Worm (Caenorhabditis elegans) whole organism, L1 larva: ENCODE results near the gene F20B6.5.
"Not testable (repeated sequence)": the region's sequence is repeated elsewhere in the genome, so short reads cannot be mapped to it uniquely, and the experiment has no call there.

Source experiments
- aha-1 ChIP-seq: fragments of 150-350 bp; optimal IDR thresholded peaks from 2 replicates; lab custom pipeline; 2014; ENCODE audit warnings: missing biosample characterization, missing genetic modification characterization
- dpl-1 ChIP-seq, 3 experiments: fragments of 150-350 bp in 2 of 3; sonication (generic microtip) in 1 of 3; optimal IDR thresholded peaks; 2 replicates each; lab custom pipeline; 2014 to 2017; ENCODE audit warnings: missing biosample characterization in 3 of 3, missing genetic modification characterization in 3 of 3, missing genetic modification reagents in 3 of 3
- efl-1 ChIP-seq, 4 experiments: fragments of 150-350 bp; optimal IDR thresholded peaks in 3 of 4; peaks in 1 of 4; 1 replicate in 1 of 4; 2 replicates in 3 of 4; lab custom pipeline; 2014; ENCODE audit warnings: missing biosample characterization in 2 of 4, missing genetic modification characterization in 2 of 4, missing genetic modification reagents in 2 of 4
- hlh-4 ChIP-seq: sonication (generic microtip); optimal IDR thresholded peaks from 2 replicates; lab custom pipeline; 2016; ENCODE audit warnings: mild to moderate bottlenecking, missing genetic modification characterization, missing compliant biosample characterization
- jun-1 ChIP-seq: fragments of 150-350 bp; optimal IDR thresholded peaks from 2 replicates; lab custom pipeline; 2014; ENCODE audit warnings: missing biosample characterization, missing genetic modification reagents, missing genetic modification characterization
- nhr-11 ChIP-seq: fragments of 150-350 bp; optimal IDR thresholded peaks from 2 replicates; lab custom pipeline; 2014; ENCODE audit warnings: missing biosample characterization, missing genetic modification characterization
- nhr-19 ChIP-seq: fragments of 200-800 bp; sonication (Bioruptor generic); conservative IDR thresholded peaks from 2 replicates; pipeline ENCODE4 v1.3.6; 2022; ENCODE audit warnings: missing genetic modification characterization, missing compliant biosample characterization
- nhr-237 ChIP-seq: fragments of 150-350 bp; optimal IDR thresholded peaks from 2 replicates; lab custom pipeline; 2014; ENCODE audit warnings: missing biosample characterization, missing genetic modification characterization
- pag-3 ChIP-seq: sonication (generic microtip); optimal IDR thresholded peaks from 2 replicates; lab custom pipeline; 2017; ENCODE audit warnings: missing genetic modification characterization, mild to moderate bottlenecking, missing compliant biosample characterization, antibody characterized with exemption, borderline replicate concordance; ENCODE audit not compliant: insufficient read depth
- pqm-1 ChIP-seq: sonication (generic microtip); optimal IDR thresholded peaks from 3 replicates; lab custom pipeline; 2017; ENCODE audit warnings: missing biosample characterization, missing genetic modification characterization
- snpc-4 ChIP-seq: fragments of 150-350 bp; optimal IDR thresholded peaks from 2 replicates; lab custom pipeline; 2014; ENCODE audit warnings: missing biosample characterization, missing genetic modification characterization
- sptf-1 ChIP-seq: fragments of 150-350 bp; optimal IDR thresholded peaks from 2 replicates; lab custom pipeline; 2014; ENCODE audit warnings: missing biosample characterization, missing genetic modification characterization

ce11 chrX:4202114-4202513, 2.4 kb upstream of the F20B6.5 start, which contains the start of gene F20B6.6:
- not testable (repeated sequence) for TF ChIP-seq efl-1 (optimal IDR thresholded peaks at IDR 0.05; lab: Kevin White, UChicago); efl-1 (GFP tag; optimal IDR thresholded peaks at IDR 0.05 in 1 of 2; lab: Kevin White, UChicago); jun-1 (tag; lab: Kevin White, UChicago); pag-3 (tag; lab: Kevin White, UChicago); hlh-4 (tag; lab: Kevin White, UChicago); aha-1 (tag; lab: Kevin White, UChicago); nhr-11 (tag; lab: Kevin White, UChicago); nhr-237 (tag; lab: Kevin White, UChicago); snpc-4; nhr-19 (GFP tag; lab: Robert Waterston, UW); dpl-1 (GFP tag; optimal IDR thresholded peaks at IDR 0.05; lab: Kevin White, UChicago); sptf-1 (tag; lab: Kevin White, UChicago); pqm-1
